Fruit fly (Drosophila melanogaster): ENCODE results near the gene yellow-g2.

yellow-g2 gene

dm6 chr3L:2265692-2266444 is 10.5 kb upstream of the yellow-g2 start, which contains the start of the genes ecd and CG13806:
Gene ecd (minus strand): TSS chr3L:2265857.
Gene CG13806 (plus strand): TSS chr3L:2266394.
- no peak for TF ChIP-seq noc (tag; optimal IDR thresholded peaks at IDR 0.05)

dm6 chr3L:2267558-2267957 is 8.8 kb upstream of the yellow-g2 start, which contains the start of gene obst-I:
Gene obst-I (plus strand): TSS chr3L:2267858.
- TF ChIP-seq noc (tag; optimal IDR thresholded peaks at IDR 0.05), result no peak

dm6 chr3L:2268525-2268924 is 7.8 kb upstream of the yellow-g2 start, which contains the start of gene CG32302:
Gene CG32302 (plus strand): TSS chr3L:2268825.
- TF ChIP-seq noc (tag; optimal IDR thresholded peaks at IDR 0.05), result no peak

- no peak for TF ChIP-seq noc (tag; optimal IDR thresholded peaks at IDR 0.05)
Measured at dm6 chr3L:2272669-2273068, 3.7 kb upstream of the yellow-g2 start, which contains the start of gene yellow-g. Gene yellow-g (minus strand): TSS chr3L:2272769.

dm6 chr3L:2273392-2273791 is 3.0 kb upstream of the yellow-g2 start:
- no peak for TF ChIP-seq noc (tag; optimal IDR thresholded peaks at IDR 0.05)

- TF ChIP-seq noc (tag; optimal IDR thresholded peaks at IDR 0.05), result no peak
Measured at dm6 chr3L:2282506-2282905, 6.2 kb downstream of the yellow-g2 start, which contains the start of gene MsR2. Gene MsR2 (plus strand): TSS chr3L:2282883.

- TF ChIP-seq noc (tag; optimal IDR thresholded peaks at IDR 0.05), result no peak
Measured at dm6 chr3L:2322257-2322776, 46.0 kb downstream of the yellow-g2 start, which contains the start of gene MsR1. Gene MsR1 (plus strand): TSS chr3L:2322693.

- no peak for TF ChIP-seq noc (tag; optimal IDR thresholded peaks at IDR 0.05)
Measured at dm6 chr3L:2325276-2325675, 48.9 kb downstream of the yellow-g2 start.

All from whole organism, larva.